Fruit fly (Drosophila melanogaster) whole organism, embryonic: ENCODE results near the gene CG7714.

ENCODE experiments used
- Adf1 ChIP-seq: fragments of 200-800 bp; sonication (Bioruptor generic); IDR thresholded peaks from 2 replicates; pipeline ENCODE4 v1.3.6; 2022; ENCODE audit warnings: missing biosample characterization, missing genetic modification characterization
- Atf6 ChIP-seq: fragments of 200-800 bp; sonication (Bioruptor generic); IDR thresholded peaks from 2 replicates; pipeline ENCODE4 v1.3.6; 2022; ENCODE audit warnings: missing biosample characterization, missing genetic modification characterization
- CG10147 ChIP-seq: fragments of 200-800 bp; sonication (Bioruptor generic); optimal IDR thresholded peaks from 2 replicates; lab custom pipeline; 2019; ENCODE audit warnings: missing biosample characterization, mild to moderate bottlenecking, missing genetic modification characterization, moderate library complexity
- CG10654 ChIP-seq: fragments of 200-800 bp; sonication (Bioruptor generic); optimal IDR thresholded peaks from 2 replicates; lab custom pipeline; 2016; ENCODE audit warnings: missing biosample characterization, missing genetic modification characterization
- CG10959 ChIP-seq: fragments of 200-800 bp; sonication (Bioruptor generic); IDR thresholded peaks from 2 replicates; pipeline ENCODE4 v1.3.6; 2022; ENCODE audit warnings: missing biosample characterization, missing genetic modification characterization
- CG11247 ChIP-seq: fragments of 200-800 bp; sonication (Bioruptor generic); IDR thresholded peaks from 2 replicates; pipeline ENCODE4 v1.3.6; 2022; ENCODE audit warnings: missing biosample characterization, missing genetic modification characterization
- CG13894 ChIP-seq: fragments of 200-800 bp; sonication (Bioruptor generic); optimal IDR thresholded peaks from 3 replicates; lab custom pipeline; 2018; ENCODE audit warnings: missing biosample characterization, mild to moderate bottlenecking, missing genetic modification characterization, moderate library complexity
- CG14710 ChIP-seq: fragments of 200-800 bp; sonication (Bioruptor generic); optimal IDR thresholded peaks from 3 replicates; lab custom pipeline; 2019; ENCODE audit warnings: missing biosample characterization, mild to moderate bottlenecking, missing genetic modification characterization, moderate library complexity
- CG15514 ChIP-seq: fragments of 200-800 bp; sonication (Bioruptor generic); optimal IDR thresholded peaks from 3 replicates; lab custom pipeline; 2017; ENCODE audit warnings: missing biosample characterization, missing genetic modification characterization, mild to moderate bottlenecking, moderate library complexity, missing genetic modification reagents
- CG17568 ChIP-seq: fragments of 200-800 bp; sonication (Bioruptor generic); optimal IDR thresholded peaks from 2 replicates; lab custom pipeline; 2018; ENCODE audit warnings: missing biosample characterization, mild to moderate bottlenecking, missing genetic modification characterization, moderate library complexity
- CG18476 ChIP-seq: fragments of 200-800 bp; sonication (Bioruptor generic); optimal IDR thresholded peaks from 2 replicates; lab custom pipeline; 2016; ENCODE audit warnings: missing biosample characterization, mild to moderate bottlenecking, missing genetic modification characterization
- CG30020 ChIP-seq: fragments of 200-800 bp; optimal IDR thresholded peaks from 2 replicates; lab custom pipeline; 2019; ENCODE audit warnings: missing biosample characterization, mild to moderate bottlenecking, missing genetic modification characterization, moderate library complexity
- CG33557 ChIP-seq: fragments of 200-800 bp; sonication (Bioruptor generic); optimal IDR thresholded peaks from 2 replicates; lab custom pipeline; 2019; ENCODE audit warnings: missing biosample characterization, mild to moderate bottlenecking, missing genetic modification characterization, moderate library complexity
- CG4854 ChIP-seq: fragments of 200-800 bp; sonication (Bioruptor generic); optimal IDR thresholded peaks from 2 replicates; lab custom pipeline; 2016; ENCODE audit warnings: missing biosample characterization, missing genetic modification characterization, inconsistent platforms
- CG6765 ChIP-seq: fragments of 200-800 bp; sonication (Bioruptor generic); optimal IDR thresholded peaks from 3 replicates; lab custom pipeline; 2017; ENCODE audit warnings: missing biosample characterization, mild to moderate bottlenecking, missing genetic modification characterization
- CG7372 ChIP-seq: fragments of 200-800 bp; sonication (Bioruptor generic); IDR thresholded peaks from 2 replicates; pipeline ENCODE4 v1.3.6; 2022; ENCODE audit warnings: missing biosample characterization, missing genetic modification characterization
- CG7556 ChIP-seq: fragments of 200-800 bp; sonication (Bioruptor generic); optimal IDR thresholded peaks from 2 replicates; lab custom pipeline; 2017; ENCODE audit warnings: missing biosample characterization, mild to moderate bottlenecking, missing genetic modification characterization
- Chrac-16 ChIP-seq: fragments of 200-800 bp; sonication (Bioruptor generic); optimal IDR thresholded peaks from 3 replicates; lab custom pipeline; 2016; ENCODE audit warnings: missing biosample characterization, missing genetic modification characterization
- CrebB ChIP-seq: fragments of 200-800 bp; sonication (Bioruptor generic); optimal IDR thresholded peaks from 3 replicates; lab custom pipeline; 2018; ENCODE audit warnings: missing biosample characterization, mild to moderate bottlenecking, missing genetic modification characterization
- Doc2 ChIP-seq: fragments of 200-800 bp; sonication (Bioruptor generic); IDR thresholded peaks from 2 replicates; pipeline ENCODE4 v1.3.6; 2022; ENCODE audit warnings: missing biosample characterization, missing genetic modification characterization
- Lpt ChIP-seq: fragments of >200 bp; optimal IDR thresholded peaks from 2 replicates; lab custom pipeline; 2018; ENCODE audit warnings: missing biosample characterization, missing genetic modification characterization
- MBD-R2 ChIP-seq: fragments of 200-800 bp; sonication (Bioruptor generic); IDR thresholded peaks from 2 replicates; pipeline ENCODE4 v1.3.6; 2022; ENCODE audit warnings: missing biosample characterization, missing genetic modification characterization
- Max ChIP-seq: fragments of 200-800 bp; sonication (Bioruptor generic); optimal IDR thresholded peaks from 2 replicates; lab custom pipeline; 2016; ENCODE audit warnings: missing biosample characterization, mild to moderate bottlenecking, missing genetic modification characterization
- Med ChIP-seq: fragments of 200-800 bp; sonication (Bioruptor generic); peaks from one replicate; lab custom pipeline; 2016; ENCODE audit warnings: missing biosample characterization, missing genetic modification characterization, mild to moderate bottlenecking, inconsistent platforms, moderate library complexity
- Sry-β ChIP-seq: fragments of 200-800 bp; sonication (Bioruptor generic); optimal IDR thresholded peaks from 2 replicates; lab custom pipeline; 2018; ENCODE audit warnings: missing biosample characterization, mild to moderate bottlenecking, missing genetic modification characterization, moderate library complexity
- Trl ChIP-seq, 3 experiments: fragments of >200 bp in 2 of 3; fragments of 200-800 bp in 1 of 3; sonication (Bioruptor generic) in 1 of 3; optimal IDR thresholded peaks; 2 replicates in 1 of 3; 3 replicates in 2 of 3; lab custom pipeline; 2016 to 2017; ENCODE audit warnings: missing biosample characterization in 1 of 3, missing genetic modification characterization in 1 of 3
- Xbp1 ChIP-seq: fragments of 200-800 bp; sonication (Bioruptor generic); optimal IDR thresholded peaks from 3 replicates; lab custom pipeline; 2016; ENCODE audit warnings: missing biosample characterization, mild to moderate bottlenecking, missing genetic modification characterization
- YL-1 ChIP-seq: fragments of 200-800 bp; sonication (Bioruptor generic); optimal IDR thresholded peaks from 3 replicates; lab custom pipeline; 2017; ENCODE audit warnings: missing biosample characterization, mild to moderate bottlenecking, missing genetic modification characterization
- aop ChIP-seq: fragments of 200-800 bp; sonication (Bioruptor generic); IDR thresholded peaks from 2 replicates; pipeline ENCODE4 v1.3.6; 2022; ENCODE audit warnings: missing biosample characterization, missing genetic modification characterization
- caup ChIP-seq: fragments of 200-800 bp; sonication (Bioruptor generic); optimal IDR thresholded peaks from 3 replicates; lab custom pipeline; 2017; ENCODE audit warnings: missing biosample characterization, mild to moderate bottlenecking, missing genetic modification characterization, moderate library complexity; ENCODE audit not compliant: severe bottlenecking
- chif ChIP-seq, 2 experiments: fragments of 200-800 bp; sonication (Bioruptor generic); optimal IDR thresholded peaks; 3 replicates each; lab custom pipeline; 2016; ENCODE audit warnings: missing biosample characterization in 2 of 2, missing genetic modification characterization in 2 of 2
- chinmo ChIP-seq: fragments of 200-800 bp; sonication (Bioruptor generic); IDR thresholded peaks from 4 replicates; pipeline ENCODE4 v1.3.6; 2022; ENCODE audit warnings: missing biosample characterization, missing genetic modification characterization; ENCODE audit not compliant: partially characterized antibody
- corto ChIP-seq: fragments of 200-800 bp; sonication (Bioruptor generic); optimal IDR thresholded peaks from 2 replicates; lab custom pipeline; 2016; ENCODE audit warnings: missing biosample characterization, mild to moderate bottlenecking, missing genetic modification characterization, moderate library complexity
- dati ChIP-seq: fragments of 200-800 bp; sonication (Bioruptor generic); IDR thresholded peaks from 2 replicates; pipeline ENCODE4 v1.3.6; 2022; ENCODE audit warnings: missing biosample characterization, missing genetic modification characterization
- dmrt11E ChIP-seq: fragments of 200-800 bp; sonication (Bioruptor generic); optimal IDR thresholded peaks from 3 replicates; lab custom pipeline; 2018; ENCODE audit warnings: missing biosample characterization, mild to moderate bottlenecking, missing genetic modification characterization, moderate library complexity
- eve ChIP-seq, 2 experiments: fragments of >200 bp; optimal IDR thresholded peaks; 2 replicates each; lab custom pipeline; 2017; ENCODE audit warnings: missing biosample characterization in 2 of 2, missing genetic modification characterization in 2 of 2
- fru ChIP-seq: fragments of >200 bp; optimal IDR thresholded peaks from 2 replicates; lab custom pipeline; 2017
- gsb-n ChIP-seq: fragments of 200-800 bp; sonication (Bioruptor generic); optimal IDR thresholded peaks from 3 replicates; lab custom pipeline; 2018; ENCODE audit warnings: missing biosample characterization, mild to moderate bottlenecking, missing genetic modification characterization
- her ChIP-seq: fragments of 200-800 bp; sonication (Bioruptor generic); optimal IDR thresholded peaks from 2 replicates; lab custom pipeline; 2016; ENCODE audit warnings: missing biosample characterization, missing genetic modification characterization
- jing ChIP-seq: fragments of 200-800 bp; sonication (Bioruptor generic); optimal IDR thresholded peaks from 2 replicates; lab custom pipeline; 2018; ENCODE audit warnings: missing biosample characterization, mild to moderate bottlenecking, missing genetic modification characterization
- lab ChIP-seq: fragments of 200-800 bp; sonication (Bioruptor generic); optimal IDR thresholded peaks from 3 replicates; lab custom pipeline; 2017; ENCODE audit warnings: missing biosample characterization, missing genetic modification characterization, mild to moderate bottlenecking, moderate library complexity, missing genetic modification reagents
- nerfin-2 ChIP-seq: fragments of 200-800 bp; sonication (Bioruptor generic); IDR thresholded peaks from 2 replicates; pipeline ENCODE4 v1.3.6; 2022; ENCODE audit warnings: missing biosample characterization, missing genetic modification characterization; ENCODE audit not compliant: partially characterized antibody
- phol ChIP-seq: fragments of 200-800 bp; sonication (Bioruptor generic); optimal IDR thresholded peaks from 3 replicates; lab custom pipeline; 2018; ENCODE audit warnings: missing biosample characterization, mild to moderate bottlenecking, missing genetic modification characterization, moderate library complexity
- pnt ChIP-seq: fragments of 200-800 bp; sonication (Bioruptor generic); optimal IDR thresholded peaks from 3 replicates; lab custom pipeline; 2016; ENCODE audit warnings: missing biosample characterization, missing genetic modification characterization
- run ChIP-seq: fragments of 200-800 bp; sonication (Bioruptor generic); optimal IDR thresholded peaks from 3 replicates; lab custom pipeline; 2018; ENCODE audit warnings: missing biosample characterization, mild to moderate bottlenecking, missing genetic modification characterization
- sisA ChIP-seq: fragments of 200-800 bp; sonication (Bioruptor generic); IDR thresholded peaks from 2 replicates; pipeline ENCODE4 v1.3.6; 2022; ENCODE audit warnings: missing biosample characterization, missing genetic modification characterization
- so ChIP-seq: fragments of 200-800 bp; sonication (Bioruptor generic); IDR thresholded peaks from 3 replicates; pipeline ENCODE4 v1.3.6; 2022; ENCODE audit warnings: missing biosample characterization, missing genetic modification characterization
- sug ChIP-seq: fragments of 200-800 bp; optimal IDR thresholded peaks from 2 replicates; lab custom pipeline; 2019; ENCODE audit warnings: missing biosample characterization, mild to moderate bottlenecking, missing genetic modification characterization, moderate library complexity
- tll ChIP-seq, 2 experiments: fragments of 200-800 bp in 1 of 2; fragments of >200 bp in 1 of 2; sonication (Bioruptor generic) in 1 of 2; optimal IDR thresholded peaks; 2 replicates each; lab custom pipeline; 2017 to 2019; ENCODE audit warnings: missing biosample characterization in 2 of 2, missing genetic modification characterization in 2 of 2, mild to moderate bottlenecking in 1 of 2, moderate library complexity in 1 of 2
- zfh1 ChIP-seq: fragments of 200-800 bp; sonication (Bioruptor generic); IDR thresholded peaks from 3 replicates; pipeline ENCODE4 v1.3.6; 2022; ENCODE audit warnings: missing biosample characterization, missing genetic modification characterization

Gene CG7714

DNA sequence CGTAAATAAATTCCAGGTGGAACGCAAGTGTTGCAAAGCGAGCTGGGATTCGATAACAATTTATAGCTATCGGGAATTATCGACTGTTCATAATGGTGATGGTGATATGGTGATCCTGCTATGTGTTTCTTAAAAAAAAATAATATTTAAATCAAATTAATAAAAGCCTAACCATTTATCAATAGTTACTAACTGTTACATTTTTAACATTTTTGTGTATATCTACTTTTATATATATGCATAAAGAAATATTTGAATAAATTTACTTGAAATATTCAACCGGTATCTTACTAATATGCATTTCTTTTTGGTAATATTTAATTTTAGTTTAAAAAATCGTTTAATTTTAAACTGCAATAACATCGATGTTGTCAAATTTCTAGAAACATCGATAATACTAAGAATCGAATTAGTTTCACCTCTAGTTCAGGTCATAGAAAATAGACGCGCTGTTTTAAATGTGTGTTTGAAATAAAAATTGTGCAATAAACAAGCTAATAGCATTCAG lies 19.8 kb upstream of the CG7714 start, which contains the start of the genes PGS1 and gwl (continued):
- TF ChIP-seq Lpt (GFP tag; lab: Kevin White, UChicago) (no peak), corto (GFP tag; lab: Kevin White, UChicago) (no peak), run (tag; lab: Kevin White, UChicago) (no peak), sisA (GFP tag; lab: Robert Waterston, UW) (peak; percentile 74), tll (GFP tag; optimal IDR thresholded peaks at IDR 0.05; lab: Kevin White, UChicago) (no peak), chif (GFP tag; optimal IDR thresholded peaks at IDR 0.05; lab: Kevin White, UChicago) (peak; percentile 27 to 48), CG33557 (GFP tag; lab: Kevin White, UChicago) (peak; percentile 76), CG10147 (GFP tag; lab: Kevin White, UChicago) (no peak), fru (lab: Kevin White, UChicago) (no peak), caup (no peak), CG18476 (peak; percentile 25), pnt (GFP tag; lab: Kevin White, UChicago) (no peak), Doc2 (GFP tag; lab: Robert Waterston, UW) (no peak), dati (no peak), Atf6 (GFP tag; lab: Robert Waterston, UW) (peak; percentile 81), sug (no peak), MBD-R2 (GFP tag; lab: Robert Waterston, UW) (peak; percentile 67), CG7556 (GFP tag; lab: Kevin White, UChicago) (no peak), CG11247 (peak; percentile 74), CG7372 (peak; percentile 78), CG4854 (GFP tag; lab: Kevin White, UChicago) (no peak), CG10959 (GFP tag; lab: Robert Waterston, UW) (peak; percentile 48; the same call in 1 of the 2 replicates), YL-1 (GFP tag; lab: Kevin White, UChicago) (no peak), Xbp1 (peak; percentile 84), lab (no peak), Adf1 (GFP tag; lab: Robert Waterston, UW) (0 out of 2 replicates have a peak, but pooled peaks have one; percentile 23), Med (GFP tag; lab: Kevin White, UChicago) (no peak), Chrac-16 (GFP tag; lab: Kevin White, UChicago) (peak; percentile 74), chinmo (GFP tag; lab: Robert Waterston, UW) (no peak), jing (GFP tag; lab: Kevin White, UChicago) (no peak), Sry-β (GFP tag; lab: Kevin White, UChicago) (no peak), phol (peak; percentile 86), gsb-n (no peak), Max (GFP tag; lab: Kevin White, UChicago) (peak; percentile 56), CG10654 (peak; percentile 75), Trl (optimal IDR thresholded peaks at IDR 0.05; lab: Kevin White, UChicago) (no peak), Trl (GFP tag; optimal IDR thresholded peaks at IDR 0.05; lab: Kevin White, UChicago) (no peak), CG6765 (GFP tag; lab: Kevin White, UChicago) (peak; percentile 42), CrebB (tag; lab: Kevin White, UChicago) (no peak), her (GFP tag; lab: Kevin White, UChicago) (no peak), zfh1 (GFP tag; lab: Robert Waterston, UW) (peak; percentile 71; the same call in 1 of the 3 replicates), eve (GFP tag; optimal IDR thresholded peaks at IDR 0.05; lab: Kevin White, UChicago) (no peak), CG17568 (no peak), CG15514 (peak; percentile 45), dmrt11E (tag; lab: Kevin White, UChicago) (peak; percentile 83), nerfin-2 (no peak), CG14710 (tag; lab: Kevin White, UChicago) (peak; percentile 89), so (peak; percentile 73; the same call in 1 of the 3 replicates), aop (GFP tag; lab: Robert Waterston, UW) (no peak), CG30020 (tag; lab: Kevin White, UChicago) (peak; percentile 67), CG13894 (tag; lab: Kevin White, UChicago) (no peak)
